Fruit fly (Drosophila melanogaster): ENCODE data around the gene CarT.

CarT gene

dm6 chr2L:20770242-20770769 is 40.2 kb upstream of the CarT start, which contains the start of gene cad:
cad (plus strand) TSS chr2L:20770731.
- peak; percentile 44 for TF ChIP-seq CG31365 (tag; optimal IDR thresholded peaks at IDR 0.05)
- TF ChIP-seq CG12769 (tag; optimal IDR thresholded peaks at IDR 0.05) = no peak
- peak; percentile 2 for TF ChIP-seq CG8388 (GFP tag; optimal IDR thresholded peaks at IDR 0.05)
- peak; percentile 61 for TF ChIP-seq Jarid2 (GFP tag; optimal IDR thresholded peaks at IDR 0.05)
- no peak for TF ChIP-seq CG8290 (GFP tag; optimal IDR thresholded peaks at IDR 0.05)
- peak in 1 of 2 experiments; percentile 36 for TF ChIP-seq CG8290 (tag; optimal IDR thresholded peaks at IDR 0.05)
- TF ChIP-seq grau (tag; optimal IDR thresholded peaks at IDR 0.05) = peak; percentile 12
- TF ChIP-seq mirr (GFP tag; optimal IDR thresholded peaks at IDR 0.05) = peak; percentile 22
- peak; percentile 13 for TF ChIP-seq CG13296 (GFP tag; optimal IDR thresholded peaks at IDR 0.05)
- peak; percentile 45 for TF ChIP-seq zen (tag; optimal IDR thresholded peaks at IDR 0.05)
- peak; percentile 3 for TF ChIP-seq HLHmδ (GFP tag; optimal IDR thresholded peaks at IDR 0.05)
- peak; percentile 47 for TF ChIP-seq CG17829 (tag; optimal IDR thresholded peaks at IDR 0.05)
- no peak for TF ChIP-seq danr (GFP tag; IDR thresholded peaks at IDR 0.05)
- TF ChIP-seq ewg (GFP tag; optimal IDR thresholded peaks at IDR 0.05) = peak; percentile 6
- TF ChIP-seq fd64A (GFP tag; optimal IDR thresholded peaks at IDR 0.05) = peak; percentile 33
- peak; percentile 27; the same call in 1 of the 2 replicates for TF ChIP-seq CG13287 (GFP tag; IDR thresholded peaks at IDR 0.05; ENCODE audit: partially characterized antibody)
- TF ChIP-seq sd (tag; optimal IDR thresholded peaks at IDR 0.05) = peak; percentile 59
- TF ChIP-seq nau (GFP tag; optimal IDR thresholded peaks at IDR 0.05) = no peak
- TF ChIP-seq CG11560 (tag; IDR thresholded peaks at IDR 0.05) = no peak
- peak; percentile 52; the same call in 1 of the 2 replicates for TF ChIP-seq CG32532 (GFP tag; IDR thresholded peaks at IDR 0.05)
- TF ChIP-seq ftz-f1 (GFP tag; optimal IDR thresholded peaks at IDR 0.05) = peak; percentile 31
- TF ChIP-seq CoRest (tag; optimal IDR thresholded peaks at IDR 0.05) = peak; percentile 58
- no peak for TF ChIP-seq unc-4 (GFP tag; IDR thresholded peaks at IDR 0.05; ENCODE audit: partially characterized antibody)
- TF ChIP-seq CG1603 (tag; optimal IDR thresholded peaks at IDR 0.05) = peak; percentile 25
- no peak for TF ChIP-seq CG4328 (GFP tag; optimal IDR thresholded peaks at IDR 0.05)
- TF ChIP-seq phol (tag; optimal IDR thresholded peaks at IDR 0.05) = peak; percentile 96
- TF ChIP-seq Vsx1 (GFP tag; optimal IDR thresholded peaks at IDR 0.05) = peak; percentile 12
- TF ChIP-seq CG12104 (GFP tag; optimal IDR thresholded peaks at IDR 0.05) = no peak
- no peak for TF ChIP-seq Hr78 (GFP tag; optimal IDR thresholded peaks at IDR 0.05)
- peak; percentile 39 for TF ChIP-seq Meics (GFP tag; optimal IDR thresholded peaks at IDR 0.05)
- TF ChIP-seq fd96Cb (tag; optimal IDR thresholded peaks at IDR 0.05) = no peak
- 0 out of 2 replicates have a peak, but pooled peaks have one; percentile 20 for TF ChIP-seq sim (GFP tag; IDR thresholded peaks at IDR 0.05)
- no peak for TF ChIP-seq CG15073 (GFP tag; optimal IDR thresholded peaks at IDR 0.05)
- TF ChIP-seq CG14050 (GFP tag; IDR thresholded peaks at IDR 0.05) = peak; percentile 51; the same call in 2 of the 3 replicates
- TF ChIP-seq stc (GFP tag; IDR thresholded peaks at IDR 0.05) = peak; percentile 58
- peak; percentile 63 for TF ChIP-seq CG6813 (GFP tag; optimal IDR thresholded peaks at IDR 0.05)
- peak; percentile 0 for TF ChIP-seq unpg (GFP tag; optimal IDR thresholded peaks at IDR 0.05)
- no peak for TF ChIP-seq NK7.1 (GFP tag; optimal IDR thresholded peaks at IDR 0.05)
- peak; percentile 96 for TF ChIP-seq Nf-YB (GFP tag; optimal IDR thresholded peaks at IDR 0.05)
- peak; percentile 35 for TF ChIP-seq gro (GFP tag; optimal IDR thresholded peaks at IDR 0.05)
- peak; percentile 11 for TF ChIP-seq CG13424 (tag; optimal IDR thresholded peaks at IDR 0.05)
- peak; percentile 5; the same call in 1 of the 2 replicates for TF ChIP-seq slbo (GFP tag; IDR thresholded peaks at IDR 0.05)
- no peak for TF ChIP-seq CG14965 (GFP tag; optimal IDR thresholded peaks at IDR 0.05; ENCODE audit: borderline replicate concordance)
- no peak for TF ChIP-seq NC2α (GFP tag; optimal IDR thresholded peaks at IDR 0.05)
- peak; percentile 25 for TF ChIP-seq sug (tag; optimal IDR thresholded peaks at IDR 0.05)
- peak; percentile 56 for TF ChIP-seq Deaf1 (tag; optimal IDR thresholded peaks at IDR 0.05)
- TF ChIP-seq sens (GFP tag) = peak; percentile 84
- no peak for TF ChIP-seq trh (GFP tag; optimal IDR thresholded peaks at IDR 0.05)
- peak; percentile 92 for TF ChIP-seq Ets97D (GFP tag; optimal IDR thresholded peaks at IDR 0.05)
